Fruit fly (Drosophila melanogaster): Measurements from ENCODE around the gene Tomosyn.

DNA sequence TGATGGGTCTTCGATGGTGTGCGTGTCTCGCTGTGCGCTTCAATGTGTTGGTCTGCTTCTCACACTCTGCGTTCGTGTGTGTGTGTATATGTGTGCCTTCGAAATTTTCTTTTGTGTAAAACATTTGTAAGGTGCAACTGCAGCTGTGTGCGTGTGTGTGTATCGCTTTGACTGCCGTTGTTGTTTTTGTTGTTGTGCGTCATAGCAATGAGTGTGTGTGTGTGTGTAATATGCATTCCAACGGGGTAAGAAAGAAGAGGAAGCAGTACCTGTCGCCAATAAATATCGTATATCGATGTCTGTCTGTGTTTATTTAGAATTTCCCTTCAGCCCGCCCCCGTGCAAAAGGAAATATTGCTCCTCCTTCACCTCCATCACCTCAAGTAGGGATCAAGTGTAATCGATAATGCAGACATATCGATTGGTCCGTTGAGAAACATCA, 22.9 kb downstream of the Tomosyn start:
- no peak for TF ChIP-seq insv (optimal IDR thresholded peaks at IDR 0.05)
- TF ChIP-seq Sin3A (optimal IDR thresholded peaks at IDR 0.05) = no peak
- no peak for TF ChIP-seq psq (optimal IDR thresholded peaks at IDR 0.05)
- TF ChIP-seq Myc (optimal IDR thresholded peaks at IDR 0.05) = no peak

Measured in Kc167 (cell line).